Worm (Caenorhabditis elegans) whole organism, young adult: ENCODE results near the gene F44D12.8.

Source experiments
- F10E7.11 ChIP-seq: sonication (generic microtip); optimal IDR thresholded peaks from 2 replicates; lab custom pipeline; 2017; ENCODE audit warnings: mild to moderate bottlenecking, missing genetic modification characterization, moderate library complexity, missing compliant biosample characterization
- F22D6.2 ChIP-seq: sonication (generic microtip); optimal IDR thresholded peaks from 2 replicates; lab custom pipeline; 2016; ENCODE audit warnings: mild to moderate bottlenecking, missing genetic modification characterization, missing compliant biosample characterization
- F49E8.2 ChIP-seq: sonication (generic microtip); optimal IDR thresholded peaks from 3 replicates; lab custom pipeline; 2017; ENCODE audit warnings: missing genetic modification characterization, mild to moderate bottlenecking, missing compliant biosample characterization, antibody characterized with exemption, moderate library complexity; ENCODE audit not compliant: insufficient read depth
- F55B11.4 ChIP-seq: sonication (generic microtip); optimal IDR thresholded peaks from 2 replicates; lab custom pipeline; 2016; ENCODE audit warnings: missing compliant biosample characterization, missing genetic modification characterization, borderline replicate concordance; ENCODE audit not compliant: insufficient read depth
- ama-1 ChIP-seq, 3 experiments: fragments of 150-350 bp in 1 of 3; sonication (generic microtip) in 2 of 3; optimal IDR thresholded peaks; 2 replicates each; lab custom pipeline; 2014 to 2018; ENCODE audit warnings: missing biosample characterization in 2 of 3, missing genetic modification characterization in 2 of 3, missing genetic modification reagents in 2 of 3
- atf-7 ChIP-seq: sonication (generic microtip); optimal IDR thresholded peaks from 2 replicates; lab custom pipeline; 2017; ENCODE audit warnings: mild to moderate bottlenecking, missing genetic modification characterization, missing compliant biosample characterization
- fkh-3 ChIP-seq: sonication (generic microtip); optimal IDR thresholded peaks from 2 replicates; lab custom pipeline; 2016; ENCODE audit warnings: mild to moderate bottlenecking, missing genetic modification characterization, missing compliant biosample characterization
- hmg-20 ChIP-seq: fragments of 200-800 bp; sonication (Bioruptor generic); IDR thresholded peaks from 2 replicates; pipeline ENCODE4 v1.3.6; 2022; ENCODE audit warnings: missing genetic modification reagents, missing genetic modification characterization, missing compliant biosample characterization
- mxl-1 ChIP-seq: sonication (generic microtip); optimal IDR thresholded peaks from 2 replicates; lab custom pipeline; 2016; ENCODE audit warnings: missing genetic modification characterization, missing compliant biosample characterization
- nhr-90 ChIP-seq: sonication (generic microtip); optimal IDR thresholded peaks from 2 replicates; lab custom pipeline; 2016; ENCODE audit warnings: missing genotype, mild to moderate bottlenecking, missing genetic modification characterization, missing compliant biosample characterization
- snpc-4 ChIP-seq, 5 experiments: fragments of 150-350 bp in 1 of 5; sonication (generic microtip) in 4 of 5; optimal IDR thresholded peaks; 2 replicates each; lab custom pipeline; 2014 to 2018; ENCODE audit warnings: missing genetic modification characterization in 5 of 5, missing biosample characterization in 3 of 5, antibody characterized with exemption in 2 of 5, mild to moderate bottlenecking in 2 of 5, missing compliant biosample characterization in 2 of 5, missing genotype in 2 of 5, moderate library complexity in 2 of 5, missing genetic modification reagents in 1 of 5
- unc-130 ChIP-seq: sonication (generic microtip); optimal IDR thresholded peaks from 2 replicates; lab custom pipeline; 2016; ENCODE audit warnings: missing genetic modification reagents, missing genetic modification characterization, missing compliant biosample characterization
- unc-62 ChIP-seq: fragments of 150-350 bp; optimal IDR thresholded peaks from 2 replicates; lab custom pipeline; 2014; ENCODE audit warnings: missing biosample characterization, missing genetic modification reagents, missing genetic modification characterization
- ztf-3 ChIP-seq: fragments of 200-800 bp; sonication (Bioruptor generic); optimal IDR thresholded peaks from 2 replicates; lab custom pipeline; 2018; ENCODE audit warnings: mild to moderate bottlenecking, missing genetic modification characterization, missing compliant biosample characterization

DNA sequence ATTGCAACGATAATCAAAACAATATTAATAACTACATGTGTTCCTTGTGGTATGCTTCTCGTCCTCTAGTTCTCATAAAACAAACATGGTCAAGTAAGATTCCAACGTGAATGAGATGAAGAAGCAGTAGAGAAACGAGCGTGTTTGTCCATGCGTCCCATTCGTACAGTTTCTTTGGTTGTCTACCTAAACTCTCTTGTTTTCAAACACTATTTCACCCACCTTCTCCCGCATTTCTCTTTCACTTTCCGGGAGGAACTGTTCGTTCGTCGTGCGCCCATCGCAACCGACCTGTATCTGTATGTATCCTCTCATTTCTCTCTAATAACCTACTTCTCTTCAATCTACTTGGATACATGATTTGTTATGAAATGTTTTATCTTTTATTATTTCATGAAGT is 15.3 kb upstream of the F44D12.8 start:
- TF ChIP-seq snpc-4 (GFP tag; optimal IDR thresholded peaks at IDR 0.05; lab: Kevin White, UChicago) (no peak), snpc-4 (tag; optimal IDR thresholded peaks at IDR 0.05; lab: Kevin White, UChicago) (no peak), atf-7 (tag; lab: Kevin White, UChicago) (no peak), F49E8.2 (no peak), F22D6.2 (tag; lab: Kevin White, UChicago) (no peak), mxl-1 (tag; lab: Kevin White, UChicago) (no peak), ama-1 (optimal IDR thresholded peaks at IDR 0.05; lab: Kevin White, UChicago) (no peak), ama-1 (GFP tag; optimal IDR thresholded peaks at IDR 0.05; lab: Kevin White, UChicago) (no peak), F55B11.4 (tag; lab: Kevin White, UChicago) (no peak), unc-62 (GFP tag; lab: Kevin White, UChicago) (no peak), unc-130 (GFP tag; lab: Kevin White, UChicago) (no peak), hmg-20 (no peak), fkh-3 (tag; lab: Kevin White, UChicago) (no peak), F10E7.11 (tag; lab: Kevin White, UChicago) (no peak), ztf-3 (GFP tag; lab: Kevin White, UChicago) (no peak), nhr-90 (no peak)
